Fruit fly (Drosophila melanogaster): Measurements from ENCODE around the gene CG14434.

The CG14434 gene

DNA sequence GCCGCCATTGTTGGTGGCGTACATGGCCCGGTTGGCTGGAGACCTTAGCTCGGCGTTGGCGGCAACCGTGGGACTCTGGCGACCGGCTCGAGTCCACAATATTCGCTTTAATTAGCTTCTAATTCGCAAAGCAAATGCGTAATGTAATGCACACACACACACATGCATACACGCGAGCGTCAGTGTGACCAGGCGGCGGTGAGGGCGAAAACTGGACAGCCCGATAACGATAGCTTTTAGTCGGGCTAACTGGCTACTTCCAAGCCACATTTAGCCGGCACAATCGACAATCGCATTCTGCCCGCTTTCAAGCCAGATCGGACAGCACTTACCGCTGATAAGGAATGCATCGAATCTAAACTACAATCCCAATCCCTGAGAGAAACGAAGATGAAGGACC is 46.3 kb downstream of the CG14434 start, which contains the start of the genes Nf-YC and xit (continued):
- TF ChIP-seq CrebB (tag; optimal IDR thresholded peaks at IDR 0.05): peak; percentile 36
- TF ChIP-seq CG15479 (GFP tag; optimal IDR thresholded peaks at IDR 0.05): peak; percentile 27
- TF ChIP-seq ro (GFP tag; IDR thresholded peaks at IDR 0.05): no peak
- TF ChIP-seq vnd (GFP tag; IDR thresholded peaks at IDR 0.05; ENCODE audit: partially characterized antibody): peak; percentile 43; the same call in 1 of the 3 replicates
- TF ChIP-seq NC2β (GFP tag; optimal IDR thresholded peaks at IDR 0.05): peak; percentile 14
- TF ChIP-seq CG14667 (GFP tag; IDR thresholded peaks at IDR 0.05): no peak
- TF ChIP-seq CG17186 (GFP tag; optimal IDR thresholded peaks at IDR 0.05): peak; percentile 76
- peak; percentile 81 for TF ChIP-seq CG9797 (GFP tag; optimal IDR thresholded peaks at IDR 0.05)
- peak; percentile 73 for TF ChIP-seq row (GFP tag; IDR thresholded peaks at IDR 0.05)
- no peak for TF ChIP-seq CG13775 (GFP tag; optimal IDR thresholded peaks at IDR 0.05)
- peak; percentile 42 for TF ChIP-seq dm (GFP tag; optimal IDR thresholded peaks at IDR 0.05)
- no peak for TF ChIP-seq lov (optimal IDR thresholded peaks at IDR 0.05)
- TF ChIP-seq lov (GFP tag; IDR thresholded peaks at IDR 0.05): no peak
- peak; percentile 72 for TF ChIP-seq Sry-δ (GFP tag; optimal IDR thresholded peaks at IDR 0.05)
- peak; percentile 63 for TF ChIP-seq bbx (GFP tag; IDR thresholded peaks at IDR 0.05; ENCODE audit: partially characterized antibody)
- no peak for TF ChIP-seq Taf1 (GFP tag; IDR thresholded peaks at IDR 0.05)
- TF ChIP-seq jumu (GFP tag; optimal IDR thresholded peaks at IDR 0.05): no peak
- TF ChIP-seq CG14710 (tag; optimal IDR thresholded peaks at IDR 0.05): peak; percentile 39
- no peak for TF ChIP-seq mld (GFP tag; IDR thresholded peaks at IDR 0.05; ENCODE audit: partially characterized antibody)
- no peak for TF ChIP-seq CG7786 (GFP tag; optimal IDR thresholded peaks at IDR 0.05)
- peak; percentile 40 for TF ChIP-seq Ets97D (GFP tag; optimal IDR thresholded peaks at IDR 0.05)
- TF ChIP-seq phol (tag; optimal IDR thresholded peaks at IDR 0.05): peak; percentile 19
- TF ChIP-seq crp (GFP tag; optimal IDR thresholded peaks at IDR 0.05): peak in 1 of 2 experiments; percentile 69
- TF ChIP-seq al (GFP tag; IDR thresholded peaks at IDR 0.05): no peak
- peak; percentile 49 for TF ChIP-seq trem (tag; optimal IDR thresholded peaks at IDR 0.05)
- peak; percentile 96 for TF ChIP-seq Sry-β (GFP tag; optimal IDR thresholded peaks at IDR 0.05)
- peak; percentile 67 for TF ChIP-seq Rfx (GFP tag; IDR thresholded peaks at IDR 0.05)
- TF ChIP-seq CG2712 (tag; optimal IDR thresholded peaks at IDR 0.05): no peak
- TF ChIP-seq Pdp1 (GFP tag; optimal IDR thresholded peaks at IDR 0.05): peak in 1 of 2 experiments; percentile 77
- TF ChIP-seq hth (optimal IDR thresholded peaks at IDR 0.05): no peak
- TF ChIP-seq tx (GFP tag; optimal IDR thresholded peaks at IDR 0.05): peak; percentile 4
- peak; percentile 63; the same call in 2 of the 3 replicates for TF ChIP-seq CG34224 (GFP tag; IDR thresholded peaks at IDR 0.05; ENCODE audit: partially characterized antibody)
- TF ChIP-seq ato (GFP tag; IDR thresholded peaks at IDR 0.05; ENCODE audit: partially characterized antibody): 0 out of 2 replicates have a peak, but pooled peaks have one; percentile 39
- TF ChIP-seq knrl (GFP tag; IDR thresholded peaks at IDR 0.05; ENCODE audit: partially characterized antibody): peak; percentile 62
- TF ChIP-seq zen2 (GFP tag; IDR thresholded peaks at IDR 0.05; ENCODE audit: partially characterized antibody): peak; percentile 41; the same call in 1 of the 3 replicates
- 0 out of 3 replicates have a peak, but pooled peaks have one; percentile 12 for TF ChIP-seq ci (GFP tag; IDR thresholded peaks at IDR 0.05)
- peak; percentile 74 for TF ChIP-seq CG13287 (GFP tag; IDR thresholded peaks at IDR 0.05; ENCODE audit: partially characterized antibody)
- TF ChIP-seq sens (GFP tag): no peak
- no peak for TF ChIP-seq CG31365 (tag; optimal IDR thresholded peaks at IDR 0.05)
- TF ChIP-seq CG17361 (GFP tag; IDR thresholded peaks at IDR 0.05): no peak
- peak; percentile 67 for TF ChIP-seq Bgb (GFP tag; IDR thresholded peaks at IDR 0.05; ENCODE audit: partially characterized antibody)
- peak; percentile 4 for TF ChIP-seq CG30403 (GFP tag; optimal IDR thresholded peaks at IDR 0.05)
- TF ChIP-seq CG3838 (GFP tag; optimal IDR thresholded peaks at IDR 0.05): no peak
- peak; percentile 36; the same call in 1 of the 2 replicates for TF ChIP-seq sna (GFP tag; IDR thresholded peaks at IDR 0.05; ENCODE audit: partially characterized antibody)
- TF ChIP-seq Med (GFP tag): peak; percentile 84
- TF ChIP-seq tin (GFP tag; optimal IDR thresholded peaks at IDR 0.05): peak; percentile 10
- peak; percentile 69 for TF ChIP-seq CG9932 (GFP tag; IDR thresholded peaks at IDR 0.05)
- peak in 1 of 2 experiments; percentile 37 for TF ChIP-seq insv (GFP tag; optimal IDR thresholded peaks at IDR 0.05)
- no peak for TF ChIP-seq Gsc (GFP tag; IDR thresholded peaks at IDR 0.05)
- TF ChIP-seq cg (GFP tag; optimal IDR thresholded peaks at IDR 0.05): peak; percentile 81
